Fruit fly (Drosophila melanogaster): ENCODE data around the gene Galphaf.

Gene Galphaf

DNA sequence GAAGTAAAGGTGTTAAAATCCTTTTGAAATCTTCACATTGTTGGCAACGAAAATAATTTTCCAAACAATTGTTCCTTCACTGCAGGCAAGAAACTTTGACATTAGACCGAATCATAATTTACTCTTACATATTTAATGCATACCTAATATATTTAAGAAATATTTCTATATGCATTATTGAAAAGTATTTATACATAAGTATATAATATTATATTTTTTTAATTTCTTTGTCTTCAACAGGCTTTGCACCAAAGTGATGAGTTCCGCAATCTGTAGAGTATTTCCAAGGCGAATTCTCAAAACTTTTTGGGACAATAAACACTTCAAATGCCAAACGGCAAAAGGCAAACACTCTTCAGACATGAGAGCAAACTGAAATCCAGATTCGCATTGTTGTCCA, 29.3 kb upstream of the Galphaf start (continued):
- TF ChIP-seq pfk (GFP tag; optimal IDR thresholded peaks at IDR 0.05) (no peak), schlank (tag; optimal IDR thresholded peaks at IDR 0.05) (no peak), fd96Cb (tag; optimal IDR thresholded peaks at IDR 0.05) (peak; percentile 57), Jarid2 (GFP tag; optimal IDR thresholded peaks at IDR 0.05) (no peak), CG17829 (tag; optimal IDR thresholded peaks at IDR 0.05) (peak; percentile 39), CG4360 (GFP tag; IDR thresholded peaks at IDR 0.05) (no peak), twi (tag; optimal IDR thresholded peaks at IDR 0.05) (no peak), Asciz (GFP tag; optimal IDR thresholded peaks at IDR 0.05) (peak; percentile 1), zen (tag; optimal IDR thresholded peaks at IDR 0.05) (no peak), Fer3 (tag; optimal IDR thresholded peaks at IDR 0.05) (peak; percentile 51), CG14441 (GFP tag; IDR thresholded peaks at IDR 0.05) (peak; percentile 51), CG32772 (GFP tag; IDR thresholded peaks at IDR 0.05) (peak; percentile 44), CG12219 (GFP tag; optimal IDR thresholded peaks at IDR 0.05) (no peak), grn (GFP tag; optimal IDR thresholded peaks at IDR 0.05) (no peak), CG17361 (GFP tag; IDR thresholded peaks at IDR 0.05) (peak; percentile 67; the same call in 2 of the 3 replicates), CG2116 (GFP tag; optimal IDR thresholded peaks at IDR 0.05) (no peak), az2 (GFP tag; optimal IDR thresholded peaks at IDR 0.05) (peak; percentile 35), CG8089 (GFP tag; optimal IDR thresholded peaks at IDR 0.05) (no peak), CG34376 (GFP tag; optimal IDR thresholded peaks at IDR 0.05) (no peak), so (GFP tag; IDR thresholded peaks at IDR 0.05) (peak; percentile 41; the same call in 1 of the 3 replicates), CG7745 (tag; optimal IDR thresholded peaks at IDR 0.05) (no peak), D (optimal IDR thresholded peaks at IDR 0.05) (no peak), D (GFP tag; optimal IDR thresholded peaks at IDR 0.05) (no peak), Abd-B (GFP tag; optimal IDR thresholded peaks at IDR 0.05) (no peak), NC2β (GFP tag; optimal IDR thresholded peaks at IDR 0.05) (no peak), HLH3B (GFP tag; IDR thresholded peaks at IDR 0.05) (peak; percentile 71), Chrac-16 (GFP tag; optimal IDR thresholded peaks at IDR 0.05) (no peak), CG10321 (GFP tag; IDR thresholded peaks at IDR 0.05) (no peak), Fer1 (GFP tag; optimal IDR thresholded peaks at IDR 0.05) (no peak), CG3065 (GFP tag; optimal IDR thresholded peaks at IDR 0.05) (no peak), CG3726 (GFP tag; IDR thresholded peaks at IDR 0.05) (no peak), CG1602 (GFP tag; optimal IDR thresholded peaks at IDR 0.05) (no peak), ap (GFP tag; IDR thresholded peaks at IDR 0.05) (no peak), CG12942 (GFP tag; optimal IDR thresholded peaks at IDR 0.05) (no peak), Dp (GFP tag; optimal IDR thresholded peaks at IDR 0.05) (no peak), CG17568 (GFP tag; optimal IDR thresholded peaks at IDR 0.05) (no peak), ttk (GFP tag; IDR thresholded peaks at IDR 0.05) (peak; percentile 65), CG8478 (optimal IDR thresholded peaks at IDR 0.05) (no peak), cg (GFP tag; optimal IDR thresholded peaks at IDR 0.05) (no peak), bsh (GFP tag; optimal IDR thresholded peaks at IDR 0.05) (peak in 1 of 2 experiments; percentile 72), CG32532 (GFP tag; IDR thresholded peaks at IDR 0.05) (no peak), ro (GFP tag; IDR thresholded peaks at IDR 0.05) (no peak), D19A (tag; optimal IDR thresholded peaks at IDR 0.05) (peak; percentile 93), amos (GFP tag; IDR thresholded peaks at IDR 0.05; ENCODE audit: partially characterized antibody) (no peak), sna (GFP tag; IDR thresholded peaks at IDR 0.05; ENCODE audit: partially characterized antibody) (no peak), CG30020 (tag; optimal IDR thresholded peaks at IDR 0.05) (no peak), salm (tag; optimal IDR thresholded peaks at IDR 0.05) (no peak), Xrp1 (GFP tag; IDR thresholded peaks at IDR 0.05) (peak; percentile 69), H2.0 (GFP tag; IDR thresholded peaks at IDR 0.05) (peak; percentile 60), zf30C (GFP tag; optimal IDR thresholded peaks at IDR 0.05) (no peak), phol (tag; optimal IDR thresholded peaks at IDR 0.05) (peak; percentile 46), pb (GFP tag; optimal IDR thresholded peaks at IDR 0.05) (no peak)

All from whole organism, embryonic.